Worm (Caenorhabditis elegans) whole organism, L1 larva: Measurements from ENCODE around the gene C44C10.5.

Experiments
- ceh-63 ChIP-seq: fragments of 200-800 bp; sonication (Bioruptor generic); optimal IDR thresholded peaks from 2 replicates; lab custom pipeline; 2018; ENCODE audit warnings: mild to moderate bottlenecking, missing genetic modification characterization, missing compliant biosample characterization
- ceh-8 ChIP-seq: fragments of 200-800 bp; sonication (Bioruptor generic); optimal IDR thresholded peaks from 2 replicates; lab custom pipeline; 2018; ENCODE audit warnings: mild to moderate bottlenecking, missing genetic modification characterization, moderate library complexity, missing compliant biosample characterization
- ceh-88 ChIP-seq: fragments of 200-800 bp; sonication (Bioruptor generic); IDR thresholded peaks from 2 replicates; pipeline ENCODE4 v1.3.6; 2022; ENCODE audit warnings: missing genetic modification characterization, missing compliant biosample characterization
- ces-1 ChIP-seq: fragments of 150-350 bp; optimal IDR thresholded peaks from 2 replicates; lab custom pipeline; 2014; ENCODE audit warnings: missing biosample characterization, missing genetic modification reagents, missing genetic modification characterization
- dsc-1 ChIP-seq: sonication (generic microtip); optimal IDR thresholded peaks from 2 replicates; lab custom pipeline; 2016; ENCODE audit warnings: mild to moderate bottlenecking, missing genetic modification characterization, missing compliant biosample characterization
- efl-1 ChIP-seq, 4 experiments: fragments of 150-350 bp; optimal IDR thresholded peaks in 3 of 4; peaks in 1 of 4; 1 replicate in 1 of 4; 2 replicates in 3 of 4; lab custom pipeline; 2014; ENCODE audit warnings: missing biosample characterization in 2 of 4, missing genetic modification characterization in 2 of 4, missing genetic modification reagents in 2 of 4
- efl-3 ChIP-seq: fragments of 200-800 bp; sonication (Bioruptor generic); optimal IDR thresholded peaks from 2 replicates; lab custom pipeline; 2018; ENCODE audit warnings: mild to moderate bottlenecking, missing genetic modification characterization, missing compliant biosample characterization
- elt-2 ChIP-seq: sonication (generic microtip); optimal IDR thresholded peaks from 2 replicates; lab custom pipeline; 2016; ENCODE audit warnings: missing genetic modification characterization, mild to moderate bottlenecking, inconsistent platforms, missing compliant biosample characterization, missing genetic modification reagents
- fkh-4 ChIP-seq: sonication (generic microtip); optimal IDR thresholded peaks from 2 replicates; lab custom pipeline; 2016; ENCODE audit warnings: missing compliant biosample characterization, missing genetic modification characterization, borderline replicate concordance
- fkh-8 ChIP-seq: sonication (generic microtip); optimal IDR thresholded peaks from 2 replicates; lab custom pipeline; 2016; ENCODE audit warnings: mild to moderate bottlenecking, missing genetic modification characterization, missing compliant biosample characterization
- grh-1 ChIP-seq: fragments of 200-800 bp; sonication (Bioruptor generic); IDR thresholded peaks from 2 replicates; pipeline ENCODE4 v1.3.6; 2022; ENCODE audit warnings: missing genetic modification reagents, missing genetic modification characterization, missing compliant biosample characterization
- irx-1 ChIP-seq: sonication (generic microtip); optimal IDR thresholded peaks from 2 replicates; lab custom pipeline; 2016; ENCODE audit warnings: missing genetic modification characterization, missing compliant biosample characterization
- isw-1 ChIP-seq: fragments of 200-800 bp; sonication (Bioruptor generic); IDR thresholded peaks from 2 replicates; pipeline ENCODE4 v1.3.6; 2022; ENCODE audit warnings: missing genetic modification characterization, missing compliant biosample characterization
- lin-13 ChIP-seq: fragments of 150-350 bp; optimal IDR thresholded peaks from 2 replicates; lab custom pipeline; 2014; ENCODE audit warnings: missing biosample characterization, missing genetic modification reagents, missing genetic modification characterization
- lin-14 ChIP-seq: fragments of 200-800 bp; sonication (Bioruptor generic); optimal IDR thresholded peaks from 2 replicates; lab custom pipeline; 2018; ENCODE audit warnings: mild to moderate bottlenecking, missing genetic modification characterization, moderate library complexity, missing compliant biosample characterization
- lin-15B ChIP-seq: fragments of 150-350 bp; sonication (generic microtip); optimal IDR thresholded peaks from 3 replicates; lab custom pipeline; 2014; ENCODE audit warnings: missing biosample characterization, missing genetic modification characterization
- lir-3 ChIP-seq: sonication (generic microtip); optimal IDR thresholded peaks from 2 replicates; lab custom pipeline; 2016; ENCODE audit warnings: mild to moderate bottlenecking, missing genetic modification characterization, moderate library complexity, missing compliant biosample characterization; ENCODE audit not compliant: poor library complexity
- lsy-2 ChIP-seq, 2 experiments: fragments of 150-350 bp; optimal IDR thresholded peaks; 2 replicates each; lab custom pipeline; 2014; ENCODE audit warnings: missing biosample characterization in 2 of 2, missing genetic modification characterization in 2 of 2
- mab-9 ChIP-seq: fragments of 200-800 bp; sonication (Bioruptor generic); IDR thresholded peaks from 2 replicates; pipeline ENCODE4 v1.3.6; 2022; ENCODE audit warnings: missing genetic modification reagents, missing genetic modification characterization, missing compliant biosample characterization
- mdl-1 ChIP-seq, 2 experiments: fragments of 150-350 bp; optimal IDR thresholded peaks; 2 replicates each; lab custom pipeline; 2014 to 2017; ENCODE audit warnings: missing biosample characterization in 2 of 2, missing genetic modification characterization in 2 of 2, inconsistent platforms in 1 of 2
- nhr-11 ChIP-seq: fragments of 150-350 bp; optimal IDR thresholded peaks from 2 replicates; lab custom pipeline; 2014; ENCODE audit warnings: missing biosample characterization, missing genetic modification characterization
- nhr-19 ChIP-seq: fragments of 200-800 bp; sonication (Bioruptor generic); conservative IDR thresholded peaks from 2 replicates; pipeline ENCODE4 v1.3.6; 2022; ENCODE audit warnings: missing genetic modification characterization, missing compliant biosample characterization
- nhr-20 ChIP-seq: sonication (generic microtip); optimal IDR thresholded peaks from 2 replicates; lab custom pipeline; 2016; ENCODE audit warnings: mild to moderate bottlenecking, missing genetic modification characterization, missing compliant biosample characterization
- nhr-47 ChIP-seq: sonication (generic microtip); optimal IDR thresholded peaks from 2 replicates; lab custom pipeline; 2016; ENCODE audit warnings: mild to moderate bottlenecking, missing genetic modification characterization, moderate library complexity, missing compliant biosample characterization
- nhr-71 ChIP-seq: sonication (generic microtip); optimal IDR thresholded peaks from 2 replicates; lab custom pipeline; 2016; ENCODE audit warnings: mild to moderate bottlenecking, missing genetic modification characterization, moderate library complexity, missing compliant biosample characterization
- nhr-85 ChIP-seq: sonication (generic microtip); peaks from one replicate; lab custom pipeline; 2016; ENCODE audit warnings: missing genetic modification characterization, inconsistent platforms, missing compliant biosample characterization
- nhr-90 ChIP-seq: sonication (generic microtip); optimal IDR thresholded peaks from 2 replicates; lab custom pipeline; 2016; ENCODE audit warnings: mild to moderate bottlenecking, missing genetic modification characterization, missing compliant biosample characterization; ENCODE audit not compliant: poor library complexity
- pax-3 ChIP-seq: fragments of 200-800 bp; sonication (Bioruptor generic); optimal IDR thresholded peaks from 2 replicates; lab custom pipeline; 2018; ENCODE audit warnings: mild to moderate bottlenecking, missing genetic modification characterization, moderate library complexity, missing compliant biosample characterization
- rnt-1 ChIP-seq: sonication (generic microtip); optimal IDR thresholded peaks from 2 replicates; lab custom pipeline; 2016; ENCODE audit warnings: mild to moderate bottlenecking, missing genetic modification characterization, moderate library complexity, missing compliant biosample characterization
- snu-23 ChIP-seq: sonication (generic microtip); optimal IDR thresholded peaks from 2 replicates; lab custom pipeline; 2016; ENCODE audit warnings: missing genetic modification characterization, missing compliant biosample characterization
- sup-37 ChIP-seq: fragments of 200-800 bp; sonication (Bioruptor generic); optimal IDR thresholded peaks from 2 replicates; lab custom pipeline; 2018; ENCODE audit warnings: mild to moderate bottlenecking, missing genetic modification characterization, missing compliant biosample characterization
- swsn-7 ChIP-seq: sonication (generic microtip); optimal IDR thresholded peaks from 2 replicates; lab custom pipeline; 2016; ENCODE audit warnings: missing genetic modification characterization, missing compliant biosample characterization
- tbx-2 ChIP-seq: sonication (generic microtip); optimal IDR thresholded peaks from 2 replicates; lab custom pipeline; 2016; ENCODE audit warnings: missing genetic modification characterization, missing compliant biosample characterization
- unc-86 ChIP-seq: sonication (generic microtip); optimal IDR thresholded peaks from 2 replicates; lab custom pipeline; 2016; ENCODE audit warnings: missing genetic modification characterization, missing compliant biosample characterization
- vab-15 ChIP-seq: sonication (generic microtip); optimal IDR thresholded peaks from 2 replicates; lab custom pipeline; 2017; ENCODE audit warnings: missing genotype, mild to moderate bottlenecking, missing genetic modification characterization, missing compliant biosample characterization
- xbp-1 ChIP-seq: sonication (generic microtip); optimal IDR thresholded peaks from 2 replicates; lab custom pipeline; 2016; ENCODE audit warnings: missing genetic modification characterization, missing compliant biosample characterization
- zip-4 ChIP-seq: fragments of 200-800 bp; sonication (Bioruptor generic); optimal IDR thresholded peaks from 2 replicates; lab custom pipeline; 2018; ENCODE audit warnings: mild to moderate bottlenecking, missing genetic modification characterization, moderate library complexity, missing compliant biosample characterization
- ztf-11 ChIP-seq, 2 experiments: sonication (generic microtip); optimal IDR thresholded peaks; 2 replicates each; lab custom pipeline; 2016 to 2017; ENCODE audit warnings: missing genetic modification characterization in 2 of 2, missing biosample characterization in 1 of 2, missing compliant biosample characterization in 1 of 2
- ztf-4 ChIP-seq: fragments of 150-350 bp; optimal IDR thresholded peaks from 2 replicates; lab custom pipeline; 2014; ENCODE audit warnings: missing biosample characterization, missing genetic modification characterization

C44C10.5 gene

ce11 chrX:11690014-11690591, at the start of gene C44C10.5, which contains the start of gene C44C10.10:
Gene C44C10.5, plus strand, starts transcription at chrX:11690541.
Gene C44C10.10, plus strand, starts transcription at chrX:11690314.
- TF ChIP-seq ztf-4 (tag; lab: Kevin White, UChicago) = no peak
- no peak for TF ChIP-seq isw-1 (GFP tag; lab: Robert Waterston, UW)
- TF ChIP-seq fkh-4 (tag; lab: Kevin White, UChicago) = no peak

- TF ChIP-seq elt-2 (tag; lab: Kevin White, UChicago) (no peak), nhr-11 (no peak), ces-1 (no peak), lin-15B (no peak), efl-1 (optimal IDR thresholded peaks at IDR 0.05; lab: Kevin White, UChicago) (no peak), efl-1 (GFP tag; optimal IDR thresholded peaks at IDR 0.05 in 1 of 2; lab: Kevin White, UChicago) (peak in 1 of 2 experiments; percentile 66), ztf-11 (tag; optimal IDR thresholded peaks at IDR 0.05; lab: Kevin White, UChicago) (no peak), nhr-71 (tag; lab: Kevin White, UChicago) (no peak)
- TF ChIP-seq, all 84 proteins: peak for 1
Observed at ce11 chrX:11641562-11641961, 48.8 kb upstream of the C44C10.5 start.

ce11 chrX:11643767-11644235, 46.5 kb upstream of the C44C10.5 start, which contains the start of gene sto-4:
Gene sto-4, plus strand, starts transcription at chrX:11644126.
- TF ChIP-seq dsc-1 (tag; lab: Kevin White, UChicago) (peak; percentile 68), mab-9 (GFP tag; lab: Robert Waterston, UW) (peak; percentile 69), rnt-1 (tag; lab: Kevin White, UChicago) (peak; percentile 61), lir-3 (peak; percentile 24), elt-2 (tag; lab: Kevin White, UChicago) (peak; percentile 7), lin-14 (GFP tag; lab: Kevin White, UChicago) (peak; percentile 98), lsy-2 (tag; optimal IDR thresholded peaks at IDR 0.05; lab: Kevin White, UChicago) (peak; percentile 9 to 57), efl-3 (peak; percentile 66), vab-15 (peak; percentile 70), snu-23 (GFP tag; lab: Kevin White, UChicago) (peak; percentile 38), lin-13 (GFP tag; lab: Kevin White, UChicago) (peak; percentile 38), ceh-8 (GFP tag; lab: Kevin White, UChicago) (peak; percentile 95), ztf-4 (tag; lab: Kevin White, UChicago) (peak; percentile 55), unc-86 (tag; lab: Kevin White, UChicago) (peak; percentile 90), swsn-7 (peak; percentile 83), irx-1 (tag; lab: Kevin White, UChicago) (peak; percentile 76), sup-37 (GFP tag; lab: Kevin White, UChicago) (peak; percentile 81), ceh-88 (GFP tag; lab: Robert Waterston, UW) (peak; percentile 65), nhr-71 (tag; lab: Kevin White, UChicago) (peak; percentile 66), fkh-8 (tag; lab: Kevin White, UChicago) (peak; percentile 86), nhr-90 (tag; lab: Kevin White, UChicago) (peak; percentile 77), fkh-4 (tag; lab: Kevin White, UChicago) (peak; percentile 50), nhr-20 (peak; percentile 27), xbp-1 (peak; percentile 69), ceh-63 (peak; percentile 93), nhr-85 (tag; lab: Kevin White, UChicago) (peak; percentile 99), nhr-19 (GFP tag; lab: Robert Waterston, UW) (peak; percentile 75), zip-4 (GFP tag; lab: Kevin White, UChicago) (peak; percentile 83), nhr-47 (tag; lab: Kevin White, UChicago) (peak; percentile 89), tbx-2 (tag; lab: Kevin White, UChicago) (peak; percentile 75), pax-3 (tag; lab: Kevin White, UChicago) (peak; percentile 92), mdl-1 (tag; optimal IDR thresholded peaks at IDR 0.05; lab: Kevin White, UChicago) (peak in 1 of 2 experiments; percentile 21), grh-1 (peak; percentile 78), isw-1 (GFP tag; lab: Robert Waterston, UW) (peak; percentile 55), ztf-11 (tag; optimal IDR thresholded peaks at IDR 0.05; lab: Kevin White, UChicago) (peak in 1 of 2 experiments; percentile 76)
- TF ChIP-seq, all 84 proteins: peak for 35; not testable (repeated sequence) for 49
